Worm (Caenorhabditis elegans) whole organism, late embryonic: ENCODE data around the gene nlp-59.

Experiments
- C08G9.2 ChIP-seq: sonication (generic microtip); optimal IDR thresholded peaks from 2 replicates; lab custom pipeline; 2016; ENCODE audit warnings: mild to moderate bottlenecking, missing genetic modification characterization, moderate library complexity, missing compliant biosample characterization
- C38D4.7 ChIP-seq: fragments of 200-800 bp; sonication (Bioruptor generic); optimal IDR thresholded peaks from 2 replicates; lab custom pipeline; 2018; ENCODE audit warnings: mild to moderate bottlenecking, missing genetic modification characterization, moderate library complexity, missing compliant biosample characterization
- K02D7.2 ChIP-seq: sonication (generic microtip); optimal IDR thresholded peaks from 2 replicates; lab custom pipeline; 2017; ENCODE audit warnings: mild to moderate bottlenecking, missing genetic modification characterization, missing compliant biosample characterization
- K09A11.1 ChIP-seq: sonication (generic microtip); optimal IDR thresholded peaks from 2 replicates; lab custom pipeline; 2017; ENCODE audit warnings: antibody characterized with exemption, mild to moderate bottlenecking, missing genetic modification characterization, missing compliant biosample characterization; ENCODE audit not compliant: insufficient read depth
- T23F11.4 ChIP-seq: fragments of 200-800 bp; sonication (Bioruptor generic); optimal IDR thresholded peaks from 2 replicates; lab custom pipeline; 2018; ENCODE audit warnings: mild to moderate bottlenecking, missing genetic modification characterization, missing compliant biosample characterization
- Y22D7AL.16 ChIP-seq: sonication (generic microtip); optimal IDR thresholded peaks from 2 replicates; lab custom pipeline; 2016; ENCODE audit warnings: missing genetic modification characterization, missing compliant biosample characterization
- ahr-1 ChIP-seq: sonication (generic microtip); optimal IDR thresholded peaks from 2 replicates; lab custom pipeline; 2016; ENCODE audit warnings: missing genetic modification characterization, missing compliant biosample characterization
- ama-1 ChIP-seq: fragments of 150-350 bp; optimal IDR thresholded peaks from 2 replicates; lab custom pipeline; 2014
- ceh-14 ChIP-seq: sonication (generic microtip); optimal IDR thresholded peaks from 2 replicates; lab custom pipeline; 2016; ENCODE audit warnings: missing genotype, missing genetic modification characterization, missing compliant biosample characterization
- ceh-19 ChIP-seq: fragments of 200-800 bp; sonication (Bioruptor generic); optimal IDR thresholded peaks from 2 replicates; lab custom pipeline; 2018; ENCODE audit warnings: mild to moderate bottlenecking, missing genetic modification characterization, missing compliant biosample characterization
- ceh-24 ChIP-seq: sonication (generic microtip); optimal IDR thresholded peaks from 2 replicates; lab custom pipeline; 2016; ENCODE audit warnings: mild to moderate bottlenecking, missing genetic modification characterization, missing compliant biosample characterization
- ceh-30 ChIP-seq: fragments of 150-350 bp; optimal IDR thresholded peaks from 2 replicates; lab custom pipeline; 2014; ENCODE audit warnings: missing biosample characterization, missing genetic modification characterization
- ceh-31 ChIP-seq: sonication (generic microtip); optimal IDR thresholded peaks from 2 replicates; lab custom pipeline; 2016; ENCODE audit warnings: missing genetic modification characterization, missing compliant biosample characterization
- ceh-34 ChIP-seq: sonication (generic microtip); optimal IDR thresholded peaks from 2 replicates; lab custom pipeline; 2016; ENCODE audit warnings: mild to moderate bottlenecking, missing genetic modification characterization, missing compliant biosample characterization
- ceh-48 ChIP-seq: sonication (generic microtip); optimal IDR thresholded peaks from 2 replicates; lab custom pipeline; 2016; ENCODE audit warnings: missing genetic modification characterization, inconsistent platforms, missing compliant biosample characterization
- ceh-6 ChIP-seq: fragments of 200-800 bp; sonication (Bioruptor generic); optimal IDR thresholded peaks from 2 replicates; lab custom pipeline; 2018; ENCODE audit warnings: mild to moderate bottlenecking, missing genetic modification characterization, missing compliant biosample characterization
- ceh-9 ChIP-seq: sonication (generic microtip); optimal IDR thresholded peaks from 2 replicates; lab custom pipeline; 2016; ENCODE audit warnings: mild to moderate bottlenecking, missing genetic modification characterization, inconsistent platforms, missing compliant biosample characterization
- che-1 ChIP-seq: sonication (generic microtip); optimal IDR thresholded peaks from 2 replicates; lab custom pipeline; 2016; ENCODE audit warnings: mild to moderate bottlenecking, missing genetic modification characterization, missing compliant biosample characterization
- dmd-4 ChIP-seq: sonication (generic microtip); optimal IDR thresholded peaks from 2 replicates; lab custom pipeline; 2016; ENCODE audit warnings: borderline replicate concordance, missing genetic modification characterization, missing compliant biosample characterization
- elt-4 ChIP-seq: sonication (generic microtip); optimal IDR thresholded peaks from 2 replicates; lab custom pipeline; 2016; ENCODE audit warnings: missing genetic modification characterization, missing compliant biosample characterization
- ets-4 ChIP-seq: sonication (generic microtip); optimal IDR thresholded peaks from 2 replicates; lab custom pipeline; 2016; ENCODE audit warnings: missing genetic modification characterization, missing compliant biosample characterization
- eyg-1 ChIP-seq: sonication (generic microtip); optimal IDR thresholded peaks from 2 replicates; lab custom pipeline; 2016; ENCODE audit warnings: missing genotype, missing genetic modification characterization, missing compliant biosample characterization
- fax-1 ChIP-seq: sonication (generic microtip); optimal IDR thresholded peaks from 2 replicates; lab custom pipeline; 2016; ENCODE audit warnings: missing genotype, missing genetic modification characterization, missing compliant biosample characterization
- fkh-10 ChIP-seq: fragments of 150-350 bp; optimal IDR thresholded peaks from 2 replicates; lab custom pipeline; 2014; ENCODE audit warnings: missing biosample characterization, missing genetic modification reagents, missing genetic modification characterization
- fkh-6 ChIP-seq: sonication (generic microtip); optimal IDR thresholded peaks from 2 replicates; lab custom pipeline; 2016; ENCODE audit warnings: missing genetic modification characterization, missing compliant biosample characterization
- gmeb-2 ChIP-seq: sonication (generic microtip); optimal IDR thresholded peaks from 2 replicates; lab custom pipeline; 2016; ENCODE audit warnings: missing genetic modification characterization, inconsistent platforms, missing compliant biosample characterization
- hlh-15 ChIP-seq: sonication (generic microtip); optimal IDR thresholded peaks from 2 replicates; lab custom pipeline; 2016; ENCODE audit warnings: missing genetic modification characterization, missing compliant biosample characterization
- hlh-6 ChIP-seq: sonication (generic microtip); optimal IDR thresholded peaks from 2 replicates; lab custom pipeline; 2016; ENCODE audit warnings: missing genotype, missing genetic modification characterization, missing compliant biosample characterization
- hlh-8 ChIP-seq: sonication (generic microtip); optimal IDR thresholded peaks from 2 replicates; lab custom pipeline; 2016; ENCODE audit warnings: missing genotype, missing genetic modification characterization, missing compliant biosample characterization
- madf-2 ChIP-seq: sonication (generic microtip); optimal IDR thresholded peaks from 2 replicates; lab custom pipeline; 2017; ENCODE audit warnings: missing genetic modification characterization, missing compliant biosample characterization
- mec-3 ChIP-seq: sonication (generic microtip); optimal IDR thresholded peaks from 2 replicates; lab custom pipeline; 2016; ENCODE audit warnings: borderline replicate concordance, missing genetic modification characterization, missing compliant biosample characterization
- nfya-1 ChIP-seq: sonication (generic microtip); optimal IDR thresholded peaks from 2 replicates; lab custom pipeline; 2017; ENCODE audit warnings: missing genetic modification characterization, mild to moderate bottlenecking, missing compliant biosample characterization, antibody characterized with exemption, moderate library complexity
- nhr-11 ChIP-seq: fragments of 150-350 bp; optimal IDR thresholded peaks from 2 replicates; lab custom pipeline; 2014; ENCODE audit warnings: missing biosample characterization, missing genetic modification characterization
- npax-4 ChIP-seq: sonication (generic microtip); optimal IDR thresholded peaks from 2 replicates; lab custom pipeline; 2016; ENCODE audit warnings: missing genetic modification characterization, missing compliant biosample characterization
- pag-3 ChIP-seq: sonication (generic microtip); optimal IDR thresholded peaks from 2 replicates; lab custom pipeline; 2016; ENCODE audit warnings: missing compliant biosample characterization, missing genetic modification characterization, borderline replicate concordance
- rnt-1 ChIP-seq: sonication (generic microtip); optimal IDR thresholded peaks from 2 replicates; lab custom pipeline; 2016; ENCODE audit warnings: missing genetic modification characterization, missing compliant biosample characterization
- tbx-2 ChIP-seq: sonication (generic microtip); optimal IDR thresholded peaks from 2 replicates; lab custom pipeline; 2016; ENCODE audit warnings: missing genetic modification characterization, missing compliant biosample characterization
- tbx-7 ChIP-seq: sonication (generic microtip); optimal IDR thresholded peaks from 2 replicates; lab custom pipeline; 2016; ENCODE audit warnings: missing genotype, missing genetic modification characterization, missing compliant biosample characterization
- ttx-3 ChIP-seq: sonication (generic microtip); optimal IDR thresholded peaks from 2 replicates; lab custom pipeline; 2016; ENCODE audit warnings: missing genetic modification reagents, missing genetic modification characterization, missing compliant biosample characterization
- unc-42 ChIP-seq: sonication (generic microtip); optimal IDR thresholded peaks from 2 replicates; lab custom pipeline; 2016; ENCODE audit warnings: missing genotype, missing genetic modification characterization, missing compliant biosample characterization
- unc-86 ChIP-seq: sonication (generic microtip); optimal IDR thresholded peaks from 2 replicates; lab custom pipeline; 2016; ENCODE audit warnings: missing genetic modification characterization, missing compliant biosample characterization
- ztf-16 ChIP-seq: sonication (generic microtip); optimal IDR thresholded peaks from 2 replicates; lab custom pipeline; 2017; ENCODE audit warnings: missing genetic modification characterization, missing compliant biosample characterization

Gene nlp-59

DNA sequence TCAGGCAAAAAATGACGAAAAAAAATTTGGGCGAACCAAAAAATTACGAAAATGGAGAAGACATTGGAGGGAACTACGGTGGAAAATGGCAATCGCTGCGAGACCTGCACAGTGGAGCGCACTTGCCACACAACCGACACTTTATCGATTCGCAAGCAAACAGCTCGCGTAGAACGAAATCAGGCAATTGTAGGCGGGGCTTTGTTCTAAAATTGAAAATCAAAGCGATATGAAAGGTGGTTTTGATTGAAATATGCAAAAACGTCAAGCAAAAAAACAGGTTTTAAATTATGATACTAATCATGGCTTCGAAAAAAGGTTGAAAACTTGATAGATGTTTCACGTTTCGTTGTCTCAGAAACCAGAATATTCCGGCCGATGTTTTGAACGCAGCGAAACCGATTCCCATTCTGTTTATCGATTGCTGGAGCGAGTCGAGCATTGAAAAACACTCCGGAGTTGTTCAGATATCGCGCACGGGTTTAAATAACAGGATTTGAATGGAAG lies 31.0 kb downstream of the nlp-59 start, which contains the start of the genes fib-1 and mut-15 (continued):
- TF ChIP-seq ceh-9 (tag; lab: Kevin White, UChicago) (no peak), hlh-15 (tag; lab: Kevin White, UChicago) (peak; percentile 77), ceh-34 (tag; lab: Kevin White, UChicago) (peak; percentile 96), ceh-31 (tag; lab: Kevin White, UChicago) (peak; percentile 99), K02D7.2 (tag; lab: Kevin White, UChicago) (no peak), fax-1 (tag; lab: Kevin White, UChicago) (peak; percentile 90), fkh-10 (GFP tag; lab: Kevin White, UChicago) (no peak), T23F11.4 (GFP tag; lab: Kevin White, UChicago) (peak; percentile 23), ztf-16 (tag; lab: Kevin White, UChicago) (peak; percentile 89), tbx-7 (peak; percentile 89), hlh-6 (peak; percentile 73), C08G9.2 (tag; lab: Kevin White, UChicago) (peak; percentile 97), nhr-11 (no peak), ahr-1 (tag; lab: Kevin White, UChicago) (peak; percentile 81), C38D4.7 (GFP tag; lab: Kevin White, UChicago) (no peak), gmeb-2 (tag; lab: Kevin White, UChicago) (no peak), ceh-19 (GFP tag; lab: Kevin White, UChicago) (peak; percentile 66), madf-2 (tag; lab: Kevin White, UChicago) (peak; percentile 40), unc-42 (tag; lab: Kevin White, UChicago) (peak; percentile 91), Y22D7AL.16 (tag; lab: Kevin White, UChicago) (no peak), tbx-2 (tag; lab: Kevin White, UChicago) (peak; percentile 98), dmd-4 (tag; lab: Kevin White, UChicago) (peak; percentile 19), eyg-1 (tag; lab: Kevin White, UChicago) (peak; percentile 67), npax-4 (tag; lab: Kevin White, UChicago) (peak; percentile 41), hlh-8 (tag; lab: Kevin White, UChicago) (peak; percentile 77)
- TF ChIP-seq, all 69 proteins: peak for 50

DNA sequence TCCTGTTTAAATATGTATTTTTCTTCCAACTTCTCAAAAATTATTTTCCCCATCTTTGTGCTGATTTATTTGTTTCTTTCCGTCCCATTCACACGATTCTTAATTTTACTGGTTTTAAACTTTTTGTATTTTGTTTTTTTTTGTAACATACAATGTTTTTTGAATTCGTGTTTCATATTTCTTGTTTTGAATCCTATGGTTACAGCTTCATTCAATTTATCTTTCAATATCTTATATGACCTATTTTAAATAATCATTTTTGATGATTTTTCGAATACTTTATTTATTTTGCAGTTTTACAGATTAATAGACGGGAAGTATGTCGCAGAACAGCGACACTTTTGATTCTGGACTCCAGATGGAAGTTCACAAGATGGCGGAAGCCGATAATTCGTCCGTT lies 33.6 kb downstream of the nlp-59 start, which contains the start of gene hrde-2:
Gene hrde-2, plus strand, starts transcription at position 301 of the 400 bp plus-strand sequence.
- TF ChIP-seq dmd-4 (tag; lab: Kevin White, UChicago) (no peak), eyg-1 (tag; lab: Kevin White, UChicago) (no peak), rnt-1 (tag; lab: Kevin White, UChicago) (no peak), ama-1 (lab: Kevin White, UChicago) (no peak), ceh-24 (tag; lab: Kevin White, UChicago) (no peak), che-1 (tag; lab: Kevin White, UChicago) (no peak), T23F11.4 (GFP tag; lab: Kevin White, UChicago) (no peak), ceh-48 (tag; lab: Kevin White, UChicago) (no peak), pag-3 (tag; lab: Kevin White, UChicago) (no peak), tbx-7 (no peak), fax-1 (tag; lab: Kevin White, UChicago) (no peak), ceh-30 (tag; lab: Kevin White, UChicago) (no peak), K09A11.1 (tag; lab: Kevin White, UChicago) (no peak), nfya-1 (tag; lab: Kevin White, UChicago) (no peak), ztf-16 (tag; lab: Kevin White, UChicago) (no peak), C08G9.2 (tag; lab: Kevin White, UChicago) (no peak), ttx-3 (no peak), ets-4 (tag; lab: Kevin White, UChicago) (no peak), mec-3 (no peak)

DNA sequence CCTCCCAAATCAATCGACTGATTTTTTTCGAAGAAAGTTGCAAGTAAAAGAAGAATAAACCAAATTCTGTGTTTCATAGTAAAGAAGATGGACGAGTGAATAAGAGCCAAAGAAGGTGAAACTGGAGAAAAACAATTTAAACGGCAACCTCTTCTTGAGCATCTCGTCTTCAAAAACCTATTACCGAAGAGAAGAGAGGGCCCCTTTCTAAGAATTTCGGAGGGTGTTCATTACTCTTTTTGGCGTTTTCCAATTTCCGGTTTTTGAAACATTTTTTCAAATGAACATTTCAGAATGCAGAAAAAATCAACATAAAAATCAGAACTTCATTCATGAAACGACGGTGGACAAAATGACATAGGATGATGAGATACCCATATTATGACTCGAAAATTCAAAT lies 40.3 kb downstream of the nlp-59 start, which contains the start of gene nmr-2:
Gene nmr-2, minus strand, starts transcription at position 101 of the 400 bp plus-strand sequence.
- no peak for TF ChIP-seq C08G9.2 (tag; lab: Kevin White, UChicago)
- TF ChIP-seq ceh-6 (GFP tag; lab: Kevin White, UChicago), result no peak
- no peak for TF ChIP-seq madf-2 (tag; lab: Kevin White, UChicago)
- no peak for TF ChIP-seq elt-4
- TF ChIP-seq C38D4.7 (GFP tag; lab: Kevin White, UChicago), result no peak
- TF ChIP-seq ceh-14 (tag; lab: Kevin White, UChicago), result no peak
- no peak for TF ChIP-seq hlh-8 (tag; lab: Kevin White, UChicago)
- no peak for TF ChIP-seq npax-4 (tag; lab: Kevin White, UChicago)
- no peak for TF ChIP-seq eyg-1 (tag; lab: Kevin White, UChicago)
- TF ChIP-seq unc-86 (tag; lab: Kevin White, UChicago), result no peak
- TF ChIP-seq fkh-6, result no peak
